Worm (Caenorhabditis elegans): ENCODE measurements around the gene mltn-5.

The mltn-5 gene

ce11 chrII:13939531-13939930 is 14.5 kb downstream of the mltn-5 start, which contains the start of gene W07G1.1 (continued):
- TF ChIP-seq zag-1 (tag; optimal IDR thresholded peaks at IDR 0.05): no peak
- no peak for TF ChIP-seq ceh-90 (tag; optimal IDR thresholded peaks at IDR 0.05)

- TF ChIP-seq elt-2 (tag; optimal IDR thresholded peaks at IDR 0.05) (peak; percentile 44), lin-14 (GFP tag; optimal IDR thresholded peaks at IDR 0.05) (no peak)
Measured at ce11 chrII:13945527-13945926, 20.5 kb downstream of the mltn-5 start.

- TF ChIP-seq sox-4 (tag; optimal IDR thresholded peaks at IDR 0.05) (no peak), ceh-63 (GFP tag; optimal IDR thresholded peaks at IDR 0.05) (no peak), elt-2 (tag; optimal IDR thresholded peaks at IDR 0.05) (peak; percentile 26), nhr-85 (tag) (peak; percentile 20), aha-1 (tag; optimal IDR thresholded peaks at IDR 0.05) (no peak)
Measured at ce11 chrII:13949290-13949689, 24.3 kb downstream of the mltn-5 start, which contains the start of gene sre-44. Gene sre-44 (plus strand): TSS chrII:13949590.

ce11 chrII:13951986-13952385 is 27.0 kb downstream of the mltn-5 start:
- TF ChIP-seq jun-1 (tag; optimal IDR thresholded peaks at IDR 0.05) (no peak), sptf-1 (tag; optimal IDR thresholded peaks at IDR 0.05) (no peak), lir-3 (tag; optimal IDR thresholded peaks at IDR 0.05; ENCODE audit: poor library complexity) (no peak), nhr-237 (tag; optimal IDR thresholded peaks at IDR 0.05) (no peak), grh-1 (GFP tag; IDR thresholded peaks at IDR 0.05) (no peak), ztf-11 (tag; optimal IDR thresholded peaks at IDR 0.05) (no peak), efl-3 (GFP tag; optimal IDR thresholded peaks at IDR 0.05) (no peak), snpc-4 (tag; optimal IDR thresholded peaks at IDR 0.05) (no peak), fos-1 (tag; optimal IDR thresholded peaks at IDR 0.05) (no peak), swsn-7 (tag; optimal IDR thresholded peaks at IDR 0.05) (no peak), nhr-47 (tag; optimal IDR thresholded peaks at IDR 0.05) (no peak), dpl-1 (GFP tag; optimal IDR thresholded peaks at IDR 0.05) (no peak), ceh-63 (GFP tag; optimal IDR thresholded peaks at IDR 0.05) (no peak), mef-2 (tag; optimal IDR thresholded peaks at IDR 0.05) (no peak), zip-4 (GFP tag; optimal IDR thresholded peaks at IDR 0.05) (no peak), lin-39 (tag; optimal IDR thresholded peaks at IDR 0.05) (no peak), egl-13 (tag; optimal IDR thresholded peaks at IDR 0.05) (no peak)

- TF ChIP-seq elt-2 (tag; optimal IDR thresholded peaks at IDR 0.05): peak; percentile 86
- TF ChIP-seq nhr-71 (tag; optimal IDR thresholded peaks at IDR 0.05): peak; percentile 53
- peak in 1 of 3 experiments; percentile 28 for TF ChIP-seq dpl-1 (GFP tag; optimal IDR thresholded peaks at IDR 0.05)
- TF ChIP-seq lin-35 (GFP tag; optimal IDR thresholded peaks at IDR 0.05): peak in 1 of 2 experiments; percentile 44
- no peak for TF ChIP-seq zip-4 (GFP tag; optimal IDR thresholded peaks at IDR 0.05)
- 0 out of 2 replicates have a peak, but pooled peaks have one; percentile 6 for TF ChIP-seq nhr-19 (GFP tag; conservative IDR thresholded peaks at IDR 0.05)
- TF ChIP-seq nhr-90 (tag; optimal IDR thresholded peaks at IDR 0.05; ENCODE audit: poor library complexity): peak; percentile 45
- TF ChIP-seq hlh-17 (GFP tag; optimal IDR thresholded peaks at IDR 0.05; ENCODE audit: borderline replicate concordance): no peak
- TF ChIP-seq mep-1 (tag; optimal IDR thresholded peaks at IDR 0.05): peak; percentile 64
- TF ChIP-seq elt-3 (tag; optimal IDR thresholded peaks at IDR 0.05): peak in 1 of 6 experiments; percentile 39
- peak; percentile 25 to 28 for TF ChIP-seq efl-1 (optimal IDR thresholded peaks at IDR 0.05)
- TF ChIP-seq efl-1 (GFP tag; optimal IDR thresholded peaks at IDR 0.05 in 1 of 2): peak in 1 of 2 experiments; percentile 74
- TF ChIP-seq C16A3.4 (tag; optimal IDR thresholded peaks at IDR 0.05): no peak
- peak; percentile 38 for TF ChIP-seq snu-23 (GFP tag; optimal IDR thresholded peaks at IDR 0.05)
- no peak for TF ChIP-seq lir-3 (tag; optimal IDR thresholded peaks at IDR 0.05; ENCODE audit: poor library complexity)
- TF ChIP-seq lin-14 (GFP tag; optimal IDR thresholded peaks at IDR 0.05): peak; percentile 83
- no peak for TF ChIP-seq pqm-1 (tag; optimal IDR thresholded peaks at IDR 0.05)
- peak; percentile 16 to 38 for TF ChIP-seq lsy-2 (tag; optimal IDR thresholded peaks at IDR 0.05)
- TF ChIP-seq blmp-1 (tag; optimal IDR thresholded peaks at IDR 0.05): peak; percentile 3
- peak in 1 of 2 experiments; percentile 5 for TF ChIP-seq mdl-1 (tag; optimal IDR thresholded peaks at IDR 0.05)
- TF ChIP-seq nhr-20 (tag; optimal IDR thresholded peaks at IDR 0.05): peak; percentile 61
- peak; percentile 1 for TF ChIP-seq tbx-2 (tag; optimal IDR thresholded peaks at IDR 0.05)
- peak; percentile 25 for TF ChIP-seq nhr-85 (tag)
Measured at ce11 chrII:13954077-13954476, 29.1 kb downstream of the mltn-5 start.

Data from whole organism, L1 larva.